Fruit fly (Drosophila melanogaster): ENCODE measurements around the gene CG10348.

DNA sequence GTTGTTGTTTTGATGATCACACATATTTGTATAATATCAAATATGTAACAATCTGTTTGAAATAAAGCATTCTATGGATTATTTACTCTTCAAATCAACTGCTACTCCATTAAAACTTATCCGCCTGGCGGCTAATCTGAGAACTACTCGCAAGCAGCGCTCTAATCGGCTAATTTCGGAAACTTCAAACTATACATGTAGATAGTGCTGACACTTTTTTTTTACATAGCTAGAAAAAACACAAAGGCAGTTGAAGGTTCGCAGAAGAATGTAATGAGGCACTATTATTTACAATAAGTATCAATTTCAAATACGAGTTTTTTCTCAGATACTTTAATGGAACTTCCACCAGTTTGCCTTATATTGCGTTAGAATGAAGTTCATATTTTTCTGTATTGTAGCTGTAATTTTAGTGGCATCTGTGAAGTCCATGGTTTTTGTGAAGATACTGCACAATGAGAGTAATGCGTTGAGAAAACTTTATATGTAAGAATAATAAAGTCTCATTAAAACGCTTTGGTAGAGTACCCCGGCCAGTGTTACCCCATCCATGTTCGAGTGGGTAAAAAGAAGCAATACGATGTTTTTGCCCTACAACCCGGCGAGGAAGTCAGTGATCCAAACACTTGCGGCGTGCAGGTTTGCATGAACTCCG, 66.2 kb downstream of the CG10348 start:
- TF ChIP-seq lola (GFP tag; optimal IDR thresholded peaks at IDR 0.05) (no peak), Abd-B (GFP tag; optimal IDR thresholded peaks at IDR 0.05) (no peak), dl (GFP tag; optimal IDR thresholded peaks at IDR 0.05; ENCODE audit: insufficient read depth in 1 of 2, partially characterized antibody in 2 of 2) (no peak), psq (GFP tag; optimal IDR thresholded peaks at IDR 0.05) (peak; percentile 3)
